ENCODE assay signal across 3 worm cellular contexts in the genomic region with DNA sequence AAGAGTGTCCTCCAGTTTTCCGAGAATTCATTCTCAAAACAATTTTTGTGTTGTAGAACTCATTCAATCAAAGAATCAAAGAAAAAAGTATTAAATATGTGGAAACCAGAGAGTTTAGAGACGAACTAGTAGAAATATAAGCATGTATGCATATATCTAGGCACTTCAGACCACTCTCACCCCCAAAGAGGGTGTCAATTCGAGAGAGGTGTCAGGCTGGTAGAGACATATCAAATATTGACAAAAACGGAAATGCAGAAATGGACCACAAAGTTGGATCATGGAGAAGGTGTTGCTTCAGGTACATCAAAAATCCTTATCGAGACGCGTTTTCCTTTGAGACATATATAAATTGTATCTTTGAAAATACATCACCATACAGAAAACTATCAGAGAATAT.
TF ChIP-seq lines count a peak whose summit lies in the region.

No protein-coding gene starts in this region.

TF ChIP-seq in whole organism, L1 larva, 84 proteins besides CTCF, POLR2A, EP300 and RAD21:
- TF ChIP-seq ceh-90 (tag; optimal IDR thresholded peaks at IDR 0.05; lab: Kevin White, UChicago) (no peak), lin-14 (GFP tag; optimal IDR thresholded peaks at IDR 0.05; lab: Kevin White, UChicago) (peak; percentile 43)

TF ChIP-seq in whole organism, L3 larva, 47 proteins besides CTCF, POLR2A, EP300 and RAD21:
- TF ChIP-seq snpc-4 (tag; optimal IDR thresholded peaks at IDR 0.05; lab: Kevin White, UChicago), result no peak
- no peak for TF ChIP-seq nhr-76 (tag; optimal IDR thresholded peaks at IDR 0.05; lab: Kevin White, UChicago)
- no peak for TF ChIP-seq nhr-77 (tag; optimal IDR thresholded peaks at IDR 0.05; lab: Kevin White, UChicago)
- TF ChIP-seq pha-4 (tag; optimal IDR thresholded peaks at IDR 0.05; lab: Kevin White, UChicago), result peak; percentile 27
- no peak for TF ChIP-seq R02D3.7 (tag; optimal IDR thresholded peaks at IDR 0.05; lab: Kevin White, UChicago)
- TF ChIP-seq sea-2 (GFP tag; optimal IDR thresholded peaks at IDR 0.05; lab: Kevin White, UChicago), result no peak

TF ChIP-seq in whole organism, mixed stage, embryonic, 35 proteins besides CTCF, POLR2A, EP300 and RAD21:
- TF ChIP-seq elt-3 (tag; optimal IDR thresholded peaks at IDR 0.05; lab: Kevin White, UChicago) (no peak), cnd-1 (tag; optimal IDR thresholded peaks at IDR 0.05; lab: Kevin White, UChicago) (no peak), pha-4 (tag; optimal IDR thresholded peaks at IDR 0.05; lab: Kevin White, UChicago) (peak; percentile 51), ceh-39 (tag; optimal IDR thresholded peaks at IDR 0.05; lab: Kevin White, UChicago) (no peak)
